Worm (Caenorhabditis elegans): Measurements from ENCODE around the gene ser-2.

Gene ser-2

ce11 chrX:15327238-15327637 lies 24.5 kb upstream of the ser-2 start (continued):
- TF ChIP-seq hlh-4 (tag; optimal IDR thresholded peaks at IDR 0.05) = no peak
- no peak for TF ChIP-seq elt-2 (tag; optimal IDR thresholded peaks at IDR 0.05)
- TF ChIP-seq ztf-4 (tag; optimal IDR thresholded peaks at IDR 0.05) = no peak
- TF ChIP-seq unc-86 (tag; optimal IDR thresholded peaks at IDR 0.05) = no peak
- TF ChIP-seq snu-23 (GFP tag; optimal IDR thresholded peaks at IDR 0.05) = peak; percentile 71
- TF ChIP-seq pqm-1 (tag; optimal IDR thresholded peaks at IDR 0.05) = no peak
- no peak for TF ChIP-seq mab-9 (GFP tag; IDR thresholded peaks at IDR 0.05)
- no peak for TF ChIP-seq zip-4 (GFP tag; optimal IDR thresholded peaks at IDR 0.05)
- TF ChIP-seq aly-2 (tag; optimal IDR thresholded peaks at IDR 0.05) = no peak
- no peak for TF ChIP-seq swsn-7 (tag; optimal IDR thresholded peaks at IDR 0.05)
- no peak for TF ChIP-seq lin-15B (tag; optimal IDR thresholded peaks at IDR 0.05)
- no peak for TF ChIP-seq ets-5 (GFP tag; IDR thresholded peaks at IDR 0.05)
- TF ChIP-seq lin-39 (tag; optimal IDR thresholded peaks at IDR 0.05) = no peak
- TF ChIP-seq sox-4 (tag; optimal IDR thresholded peaks at IDR 0.05) = no peak
- no peak for TF ChIP-seq hlh-17 (GFP tag; optimal IDR thresholded peaks at IDR 0.05; ENCODE audit: borderline replicate concordance)
- peak; percentile 21 for TF ChIP-seq rnt-1 (tag; optimal IDR thresholded peaks at IDR 0.05)
- TF ChIP-seq lin-14 (GFP tag; optimal IDR thresholded peaks at IDR 0.05) = peak; percentile 84
- TF ChIP-seq nhr-12 (tag; optimal IDR thresholded peaks at IDR 0.05) = no peak
- no peak for TF ChIP-seq mdl-1 (tag; optimal IDR thresholded peaks at IDR 0.05)
- no peak for TF ChIP-seq nhr-237 (tag; optimal IDR thresholded peaks at IDR 0.05)
- no peak for TF ChIP-seq lir-3 (tag; optimal IDR thresholded peaks at IDR 0.05; ENCODE audit: poor library complexity)
- TF ChIP-seq dsc-1 (tag; optimal IDR thresholded peaks at IDR 0.05) = no peak
- no peak for TF ChIP-seq nhr-76 (tag; optimal IDR thresholded peaks at IDR 0.05)
- peak; percentile 54 for TF ChIP-seq nhr-71 (tag; optimal IDR thresholded peaks at IDR 0.05)
- no peak for TF ChIP-seq alr-1 (tag; optimal IDR thresholded peaks at IDR 0.05; ENCODE audit: borderline replicate concordance)
- no peak for TF ChIP-seq ztf-11 (tag; optimal IDR thresholded peaks at IDR 0.05)
- TF ChIP-seq pag-3 (tag; optimal IDR thresholded peaks at IDR 0.05; ENCODE audit: borderline replicate concordance, insufficient read depth) = no peak
- TF ChIP-seq snpc-4 (tag; optimal IDR thresholded peaks at IDR 0.05) = no peak
- no peak for TF ChIP-seq unc-98 (GFP tag; IDR thresholded peaks at IDR 0.05)
- TF ChIP-seq elt-3 (tag; optimal IDR thresholded peaks at IDR 0.05) = peak in 3 of 6 experiments; percentile 49 to 56 (median 54)
- no peak for TF ChIP-seq aha-1 (tag; optimal IDR thresholded peaks at IDR 0.05)
- no peak for TF ChIP-seq efl-1 (optimal IDR thresholded peaks at IDR 0.05)
- TF ChIP-seq efl-1 (GFP tag; optimal IDR thresholded peaks at IDR 0.05 in 1 of 2) = no peak
- TF ChIP-seq ama-1 (optimal IDR thresholded peaks at IDR 0.05) = no peak
- no peak for TF ChIP-seq isw-1 (GFP tag; IDR thresholded peaks at IDR 0.05)
- no peak for TF ChIP-seq ceh-8 (GFP tag; optimal IDR thresholded peaks at IDR 0.05)
- TF ChIP-seq fos-1 (tag; optimal IDR thresholded peaks at IDR 0.05) = no peak
- TF ChIP-seq ces-1 (GFP tag; optimal IDR thresholded peaks at IDR 0.05) = no peak
- peak; percentile 67 for TF ChIP-seq nhr-20 (tag; optimal IDR thresholded peaks at IDR 0.05)
- no peak for TF ChIP-seq vab-15 (tag; optimal IDR thresholded peaks at IDR 0.05)
- TF ChIP-seq lsy-2 (tag; optimal IDR thresholded peaks at IDR 0.05) = peak; percentile 2 to 43
- TF ChIP-seq pax-3 (tag; optimal IDR thresholded peaks at IDR 0.05) = no peak
- no peak for TF ChIP-seq C04F5.9 (tag; optimal IDR thresholded peaks at IDR 0.05)
- peak; percentile 80 for TF ChIP-seq blmp-1 (tag; optimal IDR thresholded peaks at IDR 0.05)
- no peak for TF ChIP-seq skn-1 (tag; optimal IDR thresholded peaks at IDR 0.05)
- no peak for TF ChIP-seq mef-2 (tag; optimal IDR thresholded peaks at IDR 0.05)
- TF ChIP-seq zag-1 (tag; optimal IDR thresholded peaks at IDR 0.05) = no peak
- no peak for TF ChIP-seq egl-27 (tag; optimal IDR thresholded peaks at IDR 0.05)
- no peak for TF ChIP-seq nhr-77 (tag; optimal IDR thresholded peaks at IDR 0.05)
- peak; percentile 25; the same call in 1 of the 2 replicates for TF ChIP-seq grh-1 (GFP tag; IDR thresholded peaks at IDR 0.05)
- no peak for TF ChIP-seq nhr-28 (tag; optimal IDR thresholded peaks at IDR 0.05)
- TF ChIP-seq unc-62 (GFP tag; optimal IDR thresholded peaks at IDR 0.05) = no peak
- TF ChIP-seq tbx-2 (tag; optimal IDR thresholded peaks at IDR 0.05) = no peak
- TF ChIP-seq fkh-4 (tag; optimal IDR thresholded peaks at IDR 0.05; ENCODE audit: borderline replicate concordance) = no peak

All from whole organism, L1 larva.